Worm (Caenorhabditis elegans): Measurements from ENCODE around the gene srbc-16.

DNA sequence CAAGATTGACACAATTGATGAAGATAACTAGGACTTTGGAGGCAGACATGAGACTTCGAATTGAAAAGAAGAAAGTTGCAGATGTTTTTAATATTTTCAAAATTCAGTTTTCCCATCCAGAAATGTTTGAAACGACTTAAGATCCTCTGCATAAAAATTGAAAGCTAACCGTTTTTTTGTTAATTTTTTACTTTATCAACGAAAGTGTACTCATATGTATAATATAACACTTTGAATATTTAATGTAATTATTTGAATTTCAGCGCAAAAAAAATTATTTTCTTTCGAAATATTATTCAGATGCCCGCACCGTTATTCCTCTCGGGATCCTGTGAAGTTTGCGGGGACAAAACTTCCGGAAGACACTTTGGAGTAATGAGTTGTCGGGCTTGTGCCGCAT, 45.1 kb downstream of the srbc-16 start, which contains the start of gene nhr-18:
- TF ChIP-seq ztf-11 (tag; optimal IDR thresholded peaks at IDR 0.05) = no peak
- no peak for TF ChIP-seq nhr-2 (tag; optimal IDR thresholded peaks at IDR 0.05)
- TF ChIP-seq nhr-12 (tag; optimal IDR thresholded peaks at IDR 0.05) = no peak
- TF ChIP-seq lin-13 (tag; optimal IDR thresholded peaks at IDR 0.05) = no peak
- TF ChIP-seq blmp-1 (tag; optimal IDR thresholded peaks at IDR 0.05) = no peak
- no peak for TF ChIP-seq lsy-2 (tag; optimal IDR thresholded peaks at IDR 0.05)
- no peak for TF ChIP-seq mab-5 (tag; optimal IDR thresholded peaks at IDR 0.05)
- no peak for TF ChIP-seq hlh-1 (tag; optimal IDR thresholded peaks at IDR 0.05)
- no peak for TF ChIP-seq snpc-4 (tag; optimal IDR thresholded peaks at IDR 0.05)
- no peak for TF ChIP-seq unc-62 (GFP tag; optimal IDR thresholded peaks at IDR 0.05)
- TF ChIP-seq ceh-43 (GFP tag; optimal IDR thresholded peaks at IDR 0.05) = no peak
- TF ChIP-seq unc-120 (tag; optimal IDR thresholded peaks at IDR 0.05; ENCODE audit: poor library complexity, severe bottlenecking) = no peak
